Worm (Caenorhabditis elegans) whole organism, young adult: ENCODE data around the gene F35E8.13.

ENCODE experiments used
- B0019.2 ChIP-seq: fragments of 200-800 bp; sonication (Bioruptor generic); conservative IDR thresholded peaks from 2 replicates; pipeline ENCODE4 v1.3.6; 2022; ENCODE audit warnings: missing genetic modification reagents, missing genetic modification characterization, missing compliant biosample characterization
- B0035.1 ChIP-seq: sonication (generic microtip); optimal IDR thresholded peaks from 2 replicates; lab custom pipeline; 2016; ENCODE audit warnings: missing genetic modification characterization, mild to moderate bottlenecking, missing compliant biosample characterization, missing genotype, missing genetic modification reagents
- F10E7.11 ChIP-seq: sonication (generic microtip); optimal IDR thresholded peaks from 2 replicates; lab custom pipeline; 2017; ENCODE audit warnings: mild to moderate bottlenecking, missing genetic modification characterization, moderate library complexity, missing compliant biosample characterization
- F22D6.2 ChIP-seq: sonication (generic microtip); optimal IDR thresholded peaks from 2 replicates; lab custom pipeline; 2016; ENCODE audit warnings: mild to moderate bottlenecking, missing genetic modification characterization, missing compliant biosample characterization
- F37B4.10 ChIP-seq: fragments of 200-800 bp; sonication (Bioruptor generic); IDR thresholded peaks from 2 replicates; pipeline ENCODE4 v1.3.6; 2022; ENCODE audit warnings: missing genetic modification characterization, missing compliant biosample characterization
- F57C9.4 ChIP-seq: sonication (generic microtip); optimal IDR thresholded peaks from 2 replicates; lab custom pipeline; 2017; ENCODE audit warnings: mild to moderate bottlenecking, missing genetic modification characterization, missing compliant biosample characterization
- Y53G8AR.9 ChIP-seq: fragments of 200-800 bp; sonication (Bioruptor generic); conservative IDR thresholded peaks from 2 replicates; pipeline ENCODE4 v1.3.6; 2022; ENCODE audit warnings: missing genetic modification reagents, missing genetic modification characterization, missing compliant biosample characterization
- Y56A3A.18 ChIP-seq: fragments of 200-800 bp; sonication (Bioruptor generic); IDR thresholded peaks from 2 replicates; pipeline ENCODE4 v1.3.6; 2022; ENCODE audit warnings: missing genetic modification reagents, missing genetic modification characterization, missing compliant biosample characterization
- Y95B8A.8 ChIP-seq: fragments of 200-800 bp; sonication (Bioruptor generic); IDR thresholded peaks from 2 replicates; pipeline ENCODE4 v1.3.6; 2022; ENCODE audit warnings: missing genetic modification reagents, missing genetic modification characterization, missing compliant biosample characterization
- akir-1 ChIP-seq: fragments of 200-800 bp; sonication (Bioruptor generic); optimal IDR thresholded peaks from 2 replicates; lab custom pipeline; 2018; ENCODE audit warnings: mild to moderate bottlenecking, missing genetic modification characterization, moderate library complexity, missing compliant biosample characterization
- atf-7 ChIP-seq: sonication (generic microtip); optimal IDR thresholded peaks from 2 replicates; lab custom pipeline; 2017; ENCODE audit warnings: mild to moderate bottlenecking, missing genetic modification characterization, missing compliant biosample characterization
- bed-1 ChIP-seq: fragments of 200-800 bp; sonication (Bioruptor generic); IDR thresholded peaks from 2 replicates; pipeline ENCODE4 v1.3.6; 2022; ENCODE audit warnings: missing genetic modification reagents, missing genetic modification characterization, missing compliant biosample characterization
- die-1 ChIP-seq: sonication (generic microtip); optimal IDR thresholded peaks from 2 replicates; lab custom pipeline; 2016; ENCODE audit warnings: missing genotype, mild to moderate bottlenecking, missing genetic modification characterization, missing compliant biosample characterization
- dox-1 ChIP-seq: fragments of 200-800 bp; sonication (Bioruptor generic); IDR thresholded peaks from 2 replicates; pipeline ENCODE4 v1.3.6; 2022; ENCODE audit warnings: missing genetic modification reagents, missing genetic modification characterization, missing compliant biosample characterization
- efl-1 ChIP-seq: fragments of 150-350 bp; optimal IDR thresholded peaks from 2 replicates; lab custom pipeline; 2014; ENCODE audit warnings: missing biosample characterization, missing genetic modification reagents, missing genetic modification characterization
- hlh-12 ChIP-seq: sonication (generic microtip); optimal IDR thresholded peaks from 2 replicates; lab custom pipeline; 2016; ENCODE audit warnings: missing genetic modification characterization, missing compliant biosample characterization
- hlh-26 ChIP-seq: fragments of 200-800 bp; sonication (Bioruptor generic); conservative IDR thresholded peaks from 2 replicates; pipeline ENCODE4 v1.3.6; 2022; ENCODE audit warnings: missing genetic modification reagents, missing genetic modification characterization, missing compliant biosample characterization
- hmg-20 ChIP-seq: fragments of 200-800 bp; sonication (Bioruptor generic); IDR thresholded peaks from 2 replicates; pipeline ENCODE4 v1.3.6; 2022; ENCODE audit warnings: missing genetic modification reagents, missing genetic modification characterization, missing compliant biosample characterization
- hrde-1 ChIP-seq: sonication (generic microtip); optimal IDR thresholded peaks from 2 replicates; lab custom pipeline; 2016; ENCODE audit warnings: missing genetic modification characterization, mild to moderate bottlenecking, missing compliant biosample characterization, moderate library complexity, missing genotype, missing genetic modification reagents, borderline replicate concordance
- lag-1 ChIP-seq: fragments of 200-800 bp; sonication (Bioruptor generic); IDR thresholded peaks from 2 replicates; pipeline ENCODE4 v1.3.6; 2022; ENCODE audit warnings: missing genetic modification reagents, missing genetic modification characterization, missing compliant biosample characterization
- let-607 ChIP-seq, 2 experiments: fragments of 200-800 bp in 1 of 2; sonication (Bioruptor generic) in 1 of 2; sonication (generic microtip) in 1 of 2; optimal IDR thresholded peaks; 2 replicates each; lab custom pipeline; 2016 to 2018; ENCODE audit warnings: mild to moderate bottlenecking in 2 of 2, missing compliant biosample characterization in 2 of 2, missing genetic modification characterization in 2 of 2, moderate library complexity in 2 of 2, missing genotype in 1 of 2
- lsy-27 ChIP-seq: sonication (generic microtip); optimal IDR thresholded peaks from 2 replicates; lab custom pipeline; 2017; ENCODE audit warnings: missing genetic modification characterization, mild to moderate bottlenecking, missing compliant biosample characterization, antibody characterized with exemption, missing genotype, borderline replicate concordance; ENCODE audit not compliant: insufficient read depth
- nfya-2 ChIP-seq: fragments of 200-800 bp; sonication (Bioruptor generic); IDR thresholded peaks from 2 replicates; pipeline ENCODE4 v1.3.6; 2022; ENCODE audit warnings: missing genetic modification reagents, missing genetic modification characterization, missing compliant biosample characterization
- nhr-179 ChIP-seq: sonication (generic microtip); optimal IDR thresholded peaks from 2 replicates; lab custom pipeline; 2016; ENCODE audit warnings: mild to moderate bottlenecking, missing genetic modification characterization, missing compliant biosample characterization
- pbrm-1 ChIP-seq: fragments of 200-800 bp; sonication (Bioruptor generic); IDR thresholded peaks from 2 replicates; pipeline ENCODE4 v1.3.6; 2022; ENCODE audit warnings: missing genetic modification reagents, missing genetic modification characterization, missing compliant biosample characterization
- pha-4 ChIP-seq: fragments of 150-350 bp; sonication (generic microtip); optimal IDR thresholded peaks from 2 replicates; lab custom pipeline; 2014; ENCODE audit warnings: missing biosample characterization, missing genetic modification reagents, missing genetic modification characterization
- rcor-1 ChIP-seq: fragments of 200-800 bp; sonication (Bioruptor generic); IDR thresholded peaks from 2 replicates; pipeline ENCODE4 v1.3.6; 2022; ENCODE audit warnings: missing genetic modification reagents, missing genetic modification characterization, missing compliant biosample characterization
- rec-8 ChIP-seq, 2 experiments: sonication (generic microtip); optimal IDR thresholded peaks; 2 replicates each; lab custom pipeline; 2016; ENCODE audit warnings: mild to moderate bottlenecking in 2 of 2, missing genetic modification characterization in 2 of 2, missing genetic modification reagents in 2 of 2, missing genotype in 2 of 2, missing biosample characterization in 1 of 2, missing compliant biosample characterization in 1 of 2, moderate library complexity in 1 of 2
- sea-2 ChIP-seq: fragments of 200-800 bp; sonication (Bioruptor generic); IDR thresholded peaks from 2 replicates; pipeline ENCODE4 v1.3.6; 2022; ENCODE audit warnings: missing genetic modification characterization, missing compliant biosample characterization
- snpc-1.1 ChIP-seq: sonication (generic microtip); optimal IDR thresholded peaks from 2 replicates; lab custom pipeline; 2017; ENCODE audit warnings: missing genetic modification characterization, mild to moderate bottlenecking, missing compliant biosample characterization, antibody characterized with exemption, moderate library complexity, missing genotype, missing genetic modification reagents; ENCODE audit not compliant: insufficient read depth
- snpc-3.4 ChIP-seq: sonication (generic microtip); optimal IDR thresholded peaks from 2 replicates; lab custom pipeline; 2017; ENCODE audit warnings: missing genetic modification characterization, mild to moderate bottlenecking, missing compliant biosample characterization, antibody characterized with exemption, moderate library complexity, missing genotype, missing genetic modification reagents
- tbp1 ChIP-seq: fragments of 200-800 bp; sonication (Bioruptor generic); optimal IDR thresholded peaks from 2 replicates; lab custom pipeline; 2018; ENCODE audit warnings: mild to moderate bottlenecking, missing genetic modification characterization, missing compliant biosample characterization
- ztf-28 ChIP-seq: fragments of 200-800 bp; sonication (Bioruptor generic); IDR thresholded peaks from 2 replicates; pipeline ENCODE4 v1.3.6; 2022; ENCODE audit warnings: missing genetic modification reagents, missing genetic modification characterization, missing compliant biosample characterization
- ztf-3 ChIP-seq: fragments of 200-800 bp; sonication (Bioruptor generic); optimal IDR thresholded peaks from 2 replicates; lab custom pipeline; 2018; ENCODE audit warnings: mild to moderate bottlenecking, missing genetic modification characterization, missing compliant biosample characterization

The F35E8.13 gene

DNA sequence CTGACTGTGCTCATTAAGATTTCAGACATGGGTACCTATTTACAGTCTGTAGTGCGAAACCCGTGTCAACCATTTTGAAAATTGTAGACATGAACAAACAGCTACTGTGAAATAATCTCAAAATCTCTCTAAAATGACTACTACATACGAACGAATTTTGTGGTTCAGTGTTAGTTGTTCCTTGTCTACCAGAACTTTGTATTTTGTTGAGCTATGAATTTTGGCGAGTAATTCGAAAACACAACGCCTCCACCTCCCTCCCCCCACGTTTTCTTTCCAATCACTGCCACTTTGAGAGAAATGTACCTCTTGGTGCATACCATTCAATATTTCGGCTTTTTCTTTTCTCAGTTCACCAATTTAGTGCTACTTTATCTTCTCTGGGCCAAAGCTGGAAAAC, 30.4 kb upstream of the F35E8.13 start, which contains the start of gene T06C12.11:
TSS of gene T06C12.11 (plus strand) at position 301 of the 400 bp plus-strand sequence.
- TF ChIP-seq F10E7.11 (tag; lab: Kevin White, UChicago) (no peak), Y53G8AR.9 (GFP tag; lab: Robert Waterston, UW) (no peak), akir-1 (no peak)

DNA sequence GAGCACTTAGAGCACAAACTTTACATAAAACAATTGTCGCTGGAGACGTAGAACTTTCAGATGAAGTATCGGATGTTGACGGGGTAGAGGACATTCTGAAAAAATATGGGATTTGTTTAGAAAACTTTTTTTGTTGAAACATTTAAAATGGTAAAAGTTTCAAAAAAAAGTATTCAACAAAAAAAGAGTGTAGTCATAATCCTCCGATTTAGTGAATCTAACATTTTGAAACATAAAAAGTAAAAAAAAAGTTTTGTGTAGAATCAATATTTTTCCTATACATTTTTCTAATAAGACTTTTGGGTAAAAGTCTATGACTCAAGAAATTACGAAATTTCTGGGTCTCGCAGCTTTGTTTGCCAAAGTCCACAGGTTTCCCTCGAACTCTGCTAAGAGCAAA, 26.4 kb upstream of the F35E8.13 start, which contains the start of gene nhr-213:
TSS of gene nhr-213 (minus strand) at position 101 of the 400 bp plus-strand sequence.
- TF ChIP-seq rec-8 (tag; optimal IDR thresholded peaks at IDR 0.05; lab: Kevin White, UChicago) = no peak
- TF ChIP-seq bed-1 (GFP tag; lab: Robert Waterston, UW) = no peak
- no peak for TF ChIP-seq efl-1 (GFP tag; lab: Kevin White, UChicago)
- TF ChIP-seq lsy-27 = no peak
- TF ChIP-seq Y56A3A.18 (GFP tag; lab: Robert Waterston, UW) = no peak
- TF ChIP-seq atf-7 (tag; lab: Kevin White, UChicago) = no peak
- TF ChIP-seq F37B4.10 (GFP tag; lab: Robert Waterston, UW) = no peak
- TF ChIP-seq rcor-1 (GFP tag; lab: Robert Waterston, UW) = no peak
- TF ChIP-seq hrde-1 (tag; lab: Kevin White, UChicago) = no peak
- no peak for TF ChIP-seq F22D6.2 (tag; lab: Kevin White, UChicago)
- TF ChIP-seq, all 124 proteins: peak for 0

DNA sequence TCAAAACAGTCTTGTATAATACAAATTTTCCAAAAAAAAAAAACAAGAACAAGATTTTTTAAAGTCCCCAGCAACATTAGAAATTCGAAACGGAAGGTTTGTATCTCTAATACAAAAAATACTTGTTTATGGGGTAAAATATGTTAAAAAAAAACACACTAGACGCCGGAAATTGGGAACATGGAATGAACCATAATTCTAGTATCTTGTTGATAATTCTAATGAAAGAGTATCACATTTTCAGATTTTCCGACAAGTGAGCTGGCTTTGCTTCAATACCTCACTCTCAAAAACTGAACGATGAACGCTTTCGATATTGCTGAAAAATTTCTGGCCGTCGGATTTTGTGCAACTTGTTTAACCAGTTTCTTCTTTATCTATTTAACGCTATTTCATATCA, 25.4 kb upstream of the F35E8.13 start, which contains the start of gene str-60:
TSS of gene str-60 (plus strand) at position 301 of the 400 bp plus-strand sequence.
- TF ChIP-seq sea-2 (GFP tag; lab: Robert Waterston, UW) (no peak), Y53G8AR.9 (GFP tag; lab: Robert Waterston, UW) (no peak), hmg-20 (GFP tag; lab: Robert Waterston, UW) (no peak), pha-4 (tag; lab: Kevin White, UChicago) (no peak)

DNA sequence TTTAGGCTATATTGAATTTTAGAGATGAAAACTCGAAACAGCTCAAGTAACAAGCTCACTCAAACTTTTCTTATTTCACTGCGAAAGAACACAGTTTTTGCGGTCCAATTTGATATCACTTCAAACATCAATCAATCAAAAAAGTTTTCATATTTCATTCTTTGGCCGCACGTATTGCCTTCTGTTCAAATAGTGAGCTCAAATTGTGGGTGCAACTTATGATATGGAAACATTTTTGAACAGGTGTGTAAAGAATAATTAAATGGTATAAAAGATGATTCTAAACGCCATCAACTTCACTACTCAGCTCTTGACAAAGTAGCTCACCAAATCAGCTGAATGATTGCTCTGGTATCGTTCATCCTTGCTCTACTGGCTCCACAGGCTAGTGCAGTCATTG, 23.4 kb upstream of the F35E8.13 start, which contains the start of gene T06C12.14:
TSS of gene T06C12.14 (plus strand) at position 301 of the 400 bp plus-strand sequence.
- TF ChIP-seq nhr-179 (no peak), snpc-1.1 (no peak), pbrm-1 (GFP tag; lab: Robert Waterston, UW) (no peak), Y95B8A.8 (GFP tag; lab: Robert Waterston, UW) (no peak), dox-1 (GFP tag; lab: Robert Waterston, UW) (no peak), die-1 (tag; lab: Kevin White, UChicago) (no peak), lag-1 (no peak), sea-2 (GFP tag; lab: Robert Waterston, UW) (no peak), B0035.1 (tag; lab: Kevin White, UChicago) (no peak), ztf-28 (GFP tag; lab: Robert Waterston, UW) (no peak)

- TF ChIP-seq snpc-3.4 (tag; lab: Kevin White, UChicago) (no peak), F57C9.4 (no peak), tbp1 (GFP tag; lab: Kevin White, UChicago) (no peak), nfya-2 (no peak), B0019.2 (GFP tag; lab: Robert Waterston, UW) (no peak), hlh-12 (tag; lab: Kevin White, UChicago) (no peak), ztf-3 (no peak), akir-1 (no peak), let-607 (tag; optimal IDR thresholded peaks at IDR 0.05; lab: Kevin White, UChicago) (no peak), hlh-26 (GFP tag; lab: Robert Waterston, UW) (no peak), ztf-28 (GFP tag; lab: Robert Waterston, UW) (no peak)
- TF ChIP-seq, all 124 proteins: peak for 0
Observed at ce11 chrV:15900564-15900963, 22.5 kb upstream of the F35E8.13 start.
